Fruit fly (Drosophila melanogaster) whole organism, wandering third instar larva: Measurements from ENCODE around the gene ATPsynbetaL.

ENCODE experiments used
- Dfd ChIP-seq: fragments of >200 bp; optimal IDR thresholded peaks from 2 replicates; lab custom pipeline; 2017; ENCODE audit warnings: missing biosample characterization, missing genetic modification characterization
- brk ChIP-seq: fragments of 200-800 bp; sonication (Bioruptor generic); optimal IDR thresholded peaks from 2 replicates; lab custom pipeline; 2016; ENCODE audit warnings: missing biosample characterization, mild to moderate bottlenecking, missing genetic modification characterization
- fru ChIP-seq: fragments of 200-800 bp; sonication (Bioruptor generic); optimal IDR thresholded peaks from 3 replicates; lab custom pipeline; 2016; ENCODE audit warnings: missing biosample characterization, mild to moderate bottlenecking, missing genetic modification characterization
- lola ChIP-seq: fragments of >200 bp; optimal IDR thresholded peaks from 2 replicates; lab custom pipeline; 2017; ENCODE audit warnings: missing biosample characterization, missing genetic modification characterization

- TF ChIP-seq brk (GFP tag; lab: Kevin White, UChicago) (no peak), Dfd (GFP tag; lab: Kevin White, UChicago) (no peak), fru (no peak), lola (no peak)
Observed at dm6 chr3L:16137779-16138178, 40.1 kb downstream of the ATPsynbetaL start, which contains the start of gene CG5157.
